Worm (Caenorhabditis elegans) whole organism, L4/young adult: ENCODE results near the gene W04H10.6.

Source experiments
- dao-5 ChIP-seq: sonication (generic microtip); optimal IDR thresholded peaks from 2 replicates; lab custom pipeline; 2016; ENCODE audit warnings: missing genotype, missing genetic modification characterization, moderate library complexity, missing compliant biosample characterization
- him-1 ChIP-seq: sonication (generic microtip); optimal IDR thresholded peaks from 2 replicates; lab custom pipeline; 2016; ENCODE audit warnings: missing genotype, missing genetic modification reagents, missing genetic modification characterization, missing compliant biosample characterization

DNA sequence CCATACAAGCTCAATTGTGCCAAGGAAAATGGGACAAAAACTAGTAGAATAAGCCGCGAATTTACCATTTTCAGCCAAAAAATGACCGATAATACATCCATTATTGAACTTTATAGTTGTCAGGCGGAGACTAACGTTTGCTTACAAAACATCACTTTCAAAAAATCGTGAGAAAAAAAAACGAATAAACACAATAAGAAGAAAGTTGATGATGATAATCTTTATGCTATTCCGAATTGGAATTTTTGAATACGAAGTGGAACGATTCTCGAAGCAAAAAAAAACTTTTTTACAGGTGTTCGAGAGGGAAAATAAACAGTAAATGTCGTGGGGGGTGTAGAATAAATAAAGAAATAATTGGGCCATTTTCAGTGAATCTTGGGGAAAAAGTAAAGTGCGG lies 30.6 kb downstream of the W04H10.6 start, which contains the start of gene W08F4.7:
- TF ChIP-seq him-1 (tag; lab: Kevin White, UChicago) (no peak), dao-5 (tag; lab: Kevin White, UChicago) (no peak)
